Fruit fly (Drosophila melanogaster) whole organism, embryonic: ENCODE results near the gene Alp13.
A peak's percentile ranks its signal among the peaks of the same experiment; 100 is the strongest.

ENCODE experiments used
- Atf-2 ChIP-seq: fragments of 200-800 bp; sonication (Bioruptor generic); optimal IDR thresholded peaks from 2 replicates; lab custom pipeline; 2016; ENCODE audit warnings: missing biosample characterization, missing genetic modification characterization
- CG11093 ChIP-seq: fragments of 200-800 bp; sonication (Bioruptor generic); IDR thresholded peaks from 3 replicates; pipeline ENCODE4 v1.3.6; 2022; ENCODE audit warnings: missing biosample characterization, missing genetic modification characterization
- CG12071 ChIP-seq: fragments of 200-800 bp; sonication (Bioruptor generic); optimal IDR thresholded peaks from 3 replicates; lab custom pipeline; 2018; ENCODE audit warnings: missing biosample characterization, mild to moderate bottlenecking, missing genetic modification characterization
- CG12942 ChIP-seq: fragments of 200-800 bp; sonication (Bioruptor generic); optimal IDR thresholded peaks from 3 replicates; lab custom pipeline; 2016; ENCODE audit warnings: missing biosample characterization, missing genetic modification characterization
- CG15479 ChIP-seq: fragments of 200-800 bp; sonication (Bioruptor generic); optimal IDR thresholded peaks from 3 replicates; lab custom pipeline; 2019; ENCODE audit warnings: missing biosample characterization, mild to moderate bottlenecking, missing genetic modification characterization, moderate library complexity
- CG1832 ChIP-seq: fragments of 200-800 bp; sonication (Bioruptor generic); optimal IDR thresholded peaks from 2 replicates; lab custom pipeline; 2017; ENCODE audit warnings: missing biosample characterization, mild to moderate bottlenecking, missing genetic modification characterization, inconsistent platforms
- CG31365 ChIP-seq: fragments of 200-800 bp; sonication (Bioruptor generic); optimal IDR thresholded peaks from 2 replicates; lab custom pipeline; 2018; ENCODE audit warnings: missing biosample characterization, mild to moderate bottlenecking, missing genetic modification characterization
- CG31388 ChIP-seq: fragments of 200-800 bp; sonication (Bioruptor generic); optimal IDR thresholded peaks from 2 replicates; lab custom pipeline; 2016; ENCODE audit warnings: missing biosample characterization, missing genetic modification characterization
- CG31441 ChIP-seq: fragments of 200-800 bp; sonication (Bioruptor generic); IDR thresholded peaks from 2 replicates; pipeline ENCODE4 v1.3.6; 2022; ENCODE audit warnings: missing biosample characterization, missing genetic modification characterization
- CG4854 ChIP-seq: fragments of 200-800 bp; sonication (Bioruptor generic); optimal IDR thresholded peaks from 2 replicates; lab custom pipeline; 2016; ENCODE audit warnings: missing biosample characterization, missing genetic modification characterization, inconsistent platforms
- CG5180 ChIP-seq: fragments of 200-800 bp; sonication (Bioruptor generic); optimal IDR thresholded peaks from 3 replicates; lab custom pipeline; 2017; ENCODE audit warnings: missing biosample characterization, missing genetic modification characterization, mild to moderate bottlenecking, moderate library complexity, missing genetic modification reagents
- CG6813 ChIP-seq: fragments of 200-800 bp; sonication (Bioruptor generic); optimal IDR thresholded peaks from 2 replicates; lab custom pipeline; 2017; ENCODE audit warnings: missing biosample characterization, missing genetic modification characterization, mild to moderate bottlenecking, moderate library complexity, missing genetic modification reagents
- CG8944 ChIP-seq: fragments of 200-800 bp; sonication (Bioruptor generic); optimal IDR thresholded peaks from 3 replicates; lab custom pipeline; 2016; ENCODE audit warnings: missing biosample characterization, missing genetic modification characterization
- CG9609 ChIP-seq: fragments of 200-800 bp; sonication (Bioruptor generic); optimal IDR thresholded peaks from 3 replicates; lab custom pipeline; 2016; ENCODE audit warnings: missing biosample characterization, missing genetic modification characterization
- CG9727 ChIP-seq: fragments of 200-800 bp; sonication (Bioruptor generic); optimal IDR thresholded peaks from 3 replicates; lab custom pipeline; 2017; ENCODE audit warnings: missing biosample characterization, mild to moderate bottlenecking, missing genetic modification characterization
- Dll ChIP-seq: fragments of 200-800 bp; sonication (Bioruptor generic); IDR thresholded peaks from 4 replicates; pipeline ENCODE4 v1.3.6; 2022; ENCODE audit warnings: missing biosample characterization, missing genetic modification characterization; ENCODE audit not compliant: partially characterized antibody
- Drgx ChIP-seq: fragments of 200-800 bp; sonication (Bioruptor generic); IDR thresholded peaks from 2 replicates; pipeline ENCODE4 v1.3.6; 2022; ENCODE audit warnings: missing biosample characterization, missing genetic modification characterization
- ERR ChIP-seq: fragments of 200-800 bp; sonication (Bioruptor generic); optimal IDR thresholded peaks from 2 replicates; lab custom pipeline; 2016; ENCODE audit warnings: missing biosample characterization, missing genetic modification characterization
- Hr3 ChIP-seq: fragments of 200-800 bp; sonication (Bioruptor generic); optimal IDR thresholded peaks from 3 replicates; lab custom pipeline; 2016; ENCODE audit warnings: missing biosample characterization, missing genetic modification characterization
- Med ChIP-seq: fragments of 200-800 bp; sonication (Bioruptor generic); peaks from one replicate; lab custom pipeline; 2016; ENCODE audit warnings: missing biosample characterization, missing genetic modification characterization, mild to moderate bottlenecking, inconsistent platforms, moderate library complexity
- Mrtf ChIP-seq: fragments of 200-800 bp; sonication (Bioruptor generic); IDR thresholded peaks from 3 replicates; pipeline ENCODE4 v1.3.6; 2022; ENCODE audit warnings: missing biosample characterization, missing genetic modification characterization
- Myb ChIP-seq: fragments of 200-800 bp; sonication (Bioruptor generic); optimal IDR thresholded peaks from 2 replicates; lab custom pipeline; 2016; ENCODE audit warnings: missing biosample characterization, missing genetic modification characterization
- NC2α ChIP-seq: fragments of 200-800 bp; sonication (Bioruptor generic); optimal IDR thresholded peaks from 2 replicates; lab custom pipeline; 2016; ENCODE audit warnings: missing biosample characterization, missing genetic modification characterization
- NC2β ChIP-seq: fragments of 200-800 bp; sonication (Bioruptor generic); optimal IDR thresholded peaks from 2 replicates; lab custom pipeline; 2016; ENCODE audit warnings: missing biosample characterization, missing genetic modification characterization
- NfI ChIP-seq: fragments of 200-800 bp; sonication (Bioruptor generic); optimal IDR thresholded peaks from 3 replicates; lab custom pipeline; 2018; ENCODE audit warnings: missing biosample characterization, mild to moderate bottlenecking, missing genetic modification characterization, moderate library complexity
- Pdp1 ChIP-seq, 2 experiments: fragments of 200-800 bp; sonication (Bioruptor generic); optimal IDR thresholded peaks; 3 replicates each; lab custom pipeline; 2016; ENCODE audit warnings: missing biosample characterization in 2 of 2, missing genetic modification characterization in 2 of 2, mild to moderate bottlenecking in 1 of 2, moderate library complexity in 1 of 2
- Rx ChIP-seq: fragments of 200-800 bp; sonication (Bioruptor generic); IDR thresholded peaks from 2 replicates; pipeline ENCODE4 v1.3.6; 2022; ENCODE audit warnings: missing biosample characterization, missing genetic modification characterization
- Taf1 ChIP-seq: fragments of 200-800 bp; sonication (Bioruptor generic); IDR thresholded peaks from 2 replicates; pipeline ENCODE4 v1.3.6; 2022; ENCODE audit warnings: missing biosample characterization, missing genetic modification characterization
- ato ChIP-seq: fragments of 200-800 bp; sonication (Bioruptor generic); IDR thresholded peaks from 2 replicates; pipeline ENCODE4 v1.3.6; 2022; ENCODE audit warnings: missing biosample characterization, missing genetic modification characterization; ENCODE audit not compliant: partially characterized antibody
- chif ChIP-seq, 2 experiments: fragments of 200-800 bp; sonication (Bioruptor generic); optimal IDR thresholded peaks; 3 replicates each; lab custom pipeline; 2016; ENCODE audit warnings: missing biosample characterization in 2 of 2, missing genetic modification characterization in 2 of 2
- dpn ChIP-seq, 2 experiments: fragments of 200-800 bp; sonication (Bioruptor generic); optimal IDR thresholded peaks; 3 replicates each; lab custom pipeline; 2016; ENCODE audit warnings: missing biosample characterization in 2 of 2, missing genetic modification characterization in 2 of 2
- esg ChIP-seq: fragments of 200-800 bp; sonication (Bioruptor generic); conservative IDR thresholded peaks from 2 replicates; pipeline ENCODE4 v1.3.6; 2022; ENCODE audit warnings: missing biosample characterization, missing genetic modification characterization
- fd102C ChIP-seq: fragments of 200-800 bp; sonication (Bioruptor generic); optimal IDR thresholded peaks from 2 replicates; lab custom pipeline; 2018; ENCODE audit warnings: missing biosample characterization, mild to moderate bottlenecking, missing genetic modification characterization, moderate library complexity
- ftz-f1 ChIP-seq: fragments of 200-800 bp; sonication (Bioruptor generic); optimal IDR thresholded peaks from 2 replicates; lab custom pipeline; 2016; ENCODE audit warnings: missing biosample characterization, missing genetic modification characterization
- fu2 ChIP-seq: fragments of 200-800 bp; sonication (Bioruptor generic); optimal IDR thresholded peaks from 2 replicates; lab custom pipeline; 2016; ENCODE audit warnings: missing biosample characterization, missing genetic modification characterization
- gce ChIP-seq: fragments of 200-800 bp; sonication (Bioruptor generic); IDR thresholded peaks from 3 replicates; pipeline ENCODE4 v1.3.6; 2022; ENCODE audit warnings: missing biosample characterization, missing genetic modification characterization
- gem ChIP-seq: fragments of 200-800 bp; sonication (Bioruptor generic); optimal IDR thresholded peaks from 2 replicates; lab custom pipeline; 2019; ENCODE audit warnings: missing biosample characterization, mild to moderate bottlenecking, missing genetic modification characterization, moderate library complexity
- gro ChIP-seq: fragments of 200-800 bp; sonication (Bioruptor generic); optimal IDR thresholded peaks from 2 replicates; lab custom pipeline; 2016; ENCODE audit warnings: missing biosample characterization, missing genetic modification characterization
- ham ChIP-seq: fragments of 200-800 bp; sonication (Bioruptor generic); IDR thresholded peaks from 2 replicates; pipeline ENCODE4 v1.3.6; 2022; ENCODE audit warnings: missing biosample characterization, missing genetic modification characterization
- kay ChIP-seq: fragments of 200-800 bp; sonication (Bioruptor generic); optimal IDR thresholded peaks from 2 replicates; lab custom pipeline; 2016; ENCODE audit warnings: missing biosample characterization, missing genetic modification characterization
- ken ChIP-seq: fragments of 200-800 bp; sonication (Bioruptor generic); IDR thresholded peaks from 3 replicates; pipeline ENCODE4 v1.3.6; 2022; ENCODE audit warnings: missing biosample characterization, missing genetic modification characterization
- lmd ChIP-seq: fragments of 200-800 bp; sonication (Bioruptor generic); IDR thresholded peaks from 2 replicates; pipeline ENCODE4 v1.3.6; 2022; ENCODE audit warnings: missing biosample characterization, missing genetic modification characterization
- mirr ChIP-seq: fragments of 200-800 bp; sonication (Bioruptor generic); optimal IDR thresholded peaks from 3 replicates; lab custom pipeline; 2018; ENCODE audit warnings: missing biosample characterization, mild to moderate bottlenecking, missing genetic modification characterization
- nom ChIP-seq: fragments of 200-800 bp; sonication (Bioruptor generic); optimal IDR thresholded peaks from 2 replicates; lab custom pipeline; 2017; ENCODE audit warnings: missing biosample characterization, missing genetic modification characterization, mild to moderate bottlenecking, moderate library complexity, missing genetic modification reagents
- pzg ChIP-seq: fragments of 200-800 bp; sonication (Bioruptor generic); optimal IDR thresholded peaks from 3 replicates; lab custom pipeline; 2018; ENCODE audit warnings: missing biosample characterization, mild to moderate bottlenecking, missing genetic modification characterization, moderate library complexity
- run ChIP-seq: fragments of 200-800 bp; sonication (Bioruptor generic); optimal IDR thresholded peaks from 3 replicates; lab custom pipeline; 2018; ENCODE audit warnings: missing biosample characterization, mild to moderate bottlenecking, missing genetic modification characterization
- sima ChIP-seq: fragments of 200-800 bp; sonication (Bioruptor generic); optimal IDR thresholded peaks from 2 replicates; lab custom pipeline; 2016; ENCODE audit warnings: missing biosample characterization, missing genetic modification characterization
- sug ChIP-seq: fragments of 200-800 bp; optimal IDR thresholded peaks from 2 replicates; lab custom pipeline; 2019; ENCODE audit warnings: missing biosample characterization, mild to moderate bottlenecking, missing genetic modification characterization, moderate library complexity
- tin ChIP-seq: fragments of 200-800 bp; sonication (Bioruptor generic); optimal IDR thresholded peaks from 3 replicates; lab custom pipeline; 2016; ENCODE audit warnings: missing biosample characterization, missing genetic modification characterization
- twi ChIP-seq: fragments of 200-800 bp; optimal IDR thresholded peaks from 2 replicates; lab custom pipeline; 2019; ENCODE audit warnings: missing biosample characterization, mild to moderate bottlenecking, missing genetic modification characterization, moderate library complexity

The Alp13 gene

DNA sequence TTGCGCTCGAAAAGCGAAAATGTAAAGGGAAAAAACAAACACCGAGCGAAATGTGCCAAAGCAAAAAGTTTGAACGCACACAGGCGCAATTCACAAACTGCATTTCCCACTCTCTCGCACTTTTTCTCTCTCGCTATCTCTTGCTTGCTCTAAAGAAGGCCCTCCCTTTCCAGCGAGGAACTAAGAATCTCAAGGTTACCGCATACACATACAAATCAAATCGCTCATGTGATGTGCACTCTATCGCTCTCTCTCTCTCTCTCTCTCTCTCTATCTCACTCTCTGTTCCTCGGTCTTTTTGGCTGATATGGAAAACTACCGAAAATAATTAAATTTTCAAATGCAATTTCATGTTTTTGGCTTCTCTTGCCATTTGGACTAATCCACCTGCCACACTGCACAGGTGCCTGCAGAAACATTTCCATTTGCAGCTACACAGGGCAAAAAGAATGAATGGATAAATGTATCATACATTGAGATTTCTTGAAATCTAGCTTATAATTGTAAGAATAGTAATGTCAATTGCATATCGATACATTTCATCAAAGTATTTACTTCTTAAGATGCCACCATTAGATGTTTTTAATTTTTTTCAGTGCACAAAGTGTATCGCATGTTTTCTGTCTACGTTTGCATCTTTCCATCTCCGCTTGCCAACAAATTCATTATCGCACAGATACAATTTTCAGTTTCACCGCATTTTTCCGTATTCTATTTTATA is 4.3 kb upstream of the Alp13 start (continued):
- peak; percentile 35 for TF ChIP-seq CG9727 (GFP tag; lab: Kevin White, UChicago)
- no peak for TF ChIP-seq pzg (GFP tag; lab: Kevin White, UChicago)
- peak; percentile 1 for TF ChIP-seq Atf-2
- peak; percentile 2 for TF ChIP-seq CG8944 (GFP tag; lab: Kevin White, UChicago)
- TF ChIP-seq CG12071 (GFP tag; lab: Kevin White, UChicago): no peak
- TF ChIP-seq ftz-f1 (GFP tag; lab: Kevin White, UChicago): peak; percentile 52
- peak; percentile 1 for TF ChIP-seq NfI (GFP tag; lab: Kevin White, UChicago)
- no peak for TF ChIP-seq CG31388 (GFP tag; lab: Kevin White, UChicago)
- TF ChIP-seq sima: no peak
- TF ChIP-seq ato (GFP tag; lab: Robert Waterston, UW): no peak
- no peak for TF ChIP-seq mirr (GFP tag; lab: Kevin White, UChicago)
- no peak for TF ChIP-seq sug (tag; lab: Kevin White, UChicago)
- TF ChIP-seq ham: no peak
- TF ChIP-seq ken (GFP tag; lab: Robert Waterston, UW): peak; percentile 52; the same call in 1 of the 3 replicates
- TF ChIP-seq ERR (GFP tag; lab: Kevin White, UChicago): no peak
- no peak for TF ChIP-seq CG5180 (GFP tag; lab: Kevin White, UChicago)
- peak; percentile 10 to 58 for TF ChIP-seq chif (GFP tag; optimal IDR thresholded peaks at IDR 0.05; lab: Kevin White, UChicago)
- TF ChIP-seq gem (tag; lab: Kevin White, UChicago): peak; percentile 62
- TF ChIP-seq CG31365 (tag; lab: Kevin White, UChicago): no peak
- 0 out of 3 replicates have a peak, but pooled peaks have one; percentile 11 for TF ChIP-seq gce (GFP tag; lab: Robert Waterston, UW)
- peak; percentile 28; the same call in 1 of the 2 replicates for TF ChIP-seq lmd
- peak; percentile 86 for TF ChIP-seq Drgx (GFP tag; lab: Robert Waterston, UW)
- peak; percentile 57 for TF ChIP-seq Med (GFP tag; lab: Kevin White, UChicago)
- TF ChIP-seq NC2α (GFP tag; lab: Kevin White, UChicago): no peak
- no peak for TF ChIP-seq Dll (GFP tag; lab: Robert Waterston, UW)
- no peak for TF ChIP-seq kay (GFP tag; lab: Kevin White, UChicago)
- peak; percentile 24 for TF ChIP-seq NC2β (GFP tag; lab: Kevin White, UChicago)
- TF ChIP-seq gro (GFP tag; lab: Kevin White, UChicago): no peak
- TF ChIP-seq CG31441 (GFP tag; lab: Robert Waterston, UW): no peak
- TF ChIP-seq Taf1 (GFP tag; lab: Robert Waterston, UW): no peak
- TF ChIP-seq Rx (GFP tag; lab: Robert Waterston, UW): peak; percentile 14; the same call in 1 of the 2 replicates
- no peak for TF ChIP-seq fd102C (GFP tag; lab: Kevin White, UChicago)
- no peak for TF ChIP-seq CG6813 (GFP tag; lab: Kevin White, UChicago)
- no peak for TF ChIP-seq CG11093 (GFP tag; lab: Robert Waterston, UW)
- no peak for TF ChIP-seq Hr3
- TF ChIP-seq CG12942 (GFP tag; lab: Kevin White, UChicago): no peak
- no peak for TF ChIP-seq twi (tag; lab: Kevin White, UChicago)
- TF ChIP-seq CG9609 (GFP tag; lab: Kevin White, UChicago): peak; percentile 6
- no peak for TF ChIP-seq Myb
- TF ChIP-seq fu2 (GFP tag; lab: Kevin White, UChicago): no peak
- TF ChIP-seq esg (GFP tag; lab: Robert Waterston, UW): no peak; the same call in 1 of the 2 replicates
- TF ChIP-seq Mrtf (GFP tag; lab: Robert Waterston, UW): 0 out of 3 replicates have a peak, but pooled peaks have one; percentile 29
- peak; percentile 17 to 22 for TF ChIP-seq Pdp1 (GFP tag; optimal IDR thresholded peaks at IDR 0.05; lab: Kevin White, UChicago)
- TF ChIP-seq CG4854 (GFP tag; lab: Kevin White, UChicago): no peak
- peak; percentile 3 for TF ChIP-seq nom (GFP tag; lab: Kevin White, UChicago)
- TF ChIP-seq CG1832: peak; percentile 58
- no peak for TF ChIP-seq CG15479
- TF ChIP-seq tin (GFP tag; lab: Kevin White, UChicago): peak; percentile 28
- no peak for TF ChIP-seq run (tag; lab: Kevin White, UChicago)
- TF ChIP-seq dpn (GFP tag; optimal IDR thresholded peaks at IDR 0.05; lab: Kevin White, UChicago): peak in 1 of 2 experiments; percentile 4
